Worm (Caenorhabditis elegans): ENCODE measurements around the gene mpst-3.
A peak's percentile ranks its signal among the peaks of the same experiment; 100 is the strongest.

DNA sequence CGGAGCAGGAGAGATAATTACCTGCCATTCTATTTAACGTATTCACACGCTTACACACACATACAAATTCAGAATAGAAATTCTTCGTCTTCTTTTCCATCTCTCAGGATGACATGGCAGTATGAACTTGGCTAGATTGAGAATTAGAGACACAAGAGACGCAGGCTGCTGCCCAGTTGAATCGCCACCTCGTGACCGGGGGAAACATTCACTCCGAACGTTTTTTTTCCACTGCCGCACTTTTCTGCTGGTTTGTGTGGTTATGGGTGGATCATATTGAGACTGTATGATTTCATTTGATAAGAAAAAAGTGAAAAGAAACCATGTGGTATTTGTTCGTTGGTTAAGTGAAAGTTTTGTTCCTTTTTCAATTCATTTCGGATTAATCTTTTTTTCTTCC, 45.8 kb upstream of the mpst-3 start:
- TF ChIP-seq dao-5 (tag; optimal IDR thresholded peaks at IDR 0.05) (no peak), him-1 (tag; optimal IDR thresholded peaks at IDR 0.05) (no peak), W03F9.2 (tag; optimal IDR thresholded peaks at IDR 0.05) (peak; percentile 64)
